Worm (Caenorhabditis elegans): ENCODE results near the gene M02D8.2.

Gene M02D8.2

ce11 chrX:8720658-8721057 is 18.8 kb upstream of the M02D8.2 start, which contains the start of gene F53A9.9:
Gene F53A9.9, minus strand, starts transcription at chrX:8720758.
- no peak for TF ChIP-seq F44E2.7 (GFP tag; IDR thresholded peaks at IDR 0.05)
- TF ChIP-seq zag-1 (tag; optimal IDR thresholded peaks at IDR 0.05), result no peak
- no peak for TF ChIP-seq ZK546.5 (tag; optimal IDR thresholded peaks at IDR 0.05)

DNA sequence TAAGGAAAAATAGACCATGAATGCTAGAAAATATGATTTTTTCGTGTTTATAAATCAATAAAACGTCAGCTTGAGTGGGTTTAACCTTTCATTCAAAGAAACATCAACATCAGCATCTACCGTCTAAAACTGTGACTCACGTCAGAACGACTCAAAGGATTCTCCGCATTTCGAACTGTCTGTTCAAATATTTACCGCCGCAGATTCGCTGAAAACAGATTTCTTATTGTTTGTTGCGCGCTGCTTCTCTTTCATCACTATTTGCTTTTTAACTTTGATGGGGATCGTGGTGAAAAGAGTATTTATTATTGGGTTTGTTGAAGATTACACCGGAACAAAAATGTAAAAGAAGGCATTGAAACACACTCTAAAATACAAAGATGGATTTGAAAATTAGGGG is 18.2 kb upstream of the M02D8.2 start:
- TF ChIP-seq Y105C5A.15 (GFP tag; IDR thresholded peaks at IDR 0.05) (no peak), pha-4 (GFP tag; IDR thresholded peaks at IDR 0.05) (no peak), pha-4 (tag; optimal IDR thresholded peaks at IDR 0.05) (peak; percentile 48), unc-62 (GFP tag; optimal IDR thresholded peaks at IDR 0.05 in 1 of 2) (peak in 1 of 2 experiments; percentile 22), unc-62 (tag; optimal IDR thresholded peaks at IDR 0.05) (no peak)

DNA sequence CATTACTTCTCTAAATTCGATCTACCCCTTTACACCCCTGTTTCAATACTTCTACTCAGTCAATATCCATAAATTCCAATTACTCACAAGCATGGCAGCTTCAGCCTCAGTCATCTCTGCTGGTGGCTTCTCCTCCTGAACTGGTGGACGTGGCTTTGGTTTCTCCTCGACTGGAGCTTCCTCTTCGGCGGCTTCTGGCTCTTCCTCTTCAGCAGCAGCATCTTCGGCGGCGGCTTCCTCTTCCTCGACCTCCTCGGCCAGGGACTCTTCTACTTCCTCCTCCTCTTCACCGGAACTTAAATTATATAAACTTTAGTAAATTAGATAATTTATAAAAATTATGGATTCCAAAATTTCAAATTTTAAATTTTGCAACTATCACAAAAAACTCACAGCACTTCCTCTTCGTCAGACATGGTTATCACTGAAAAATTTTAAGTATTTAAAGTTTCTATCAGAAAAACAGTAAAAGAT is 16.3 kb upstream of the M02D8.2 start, which contains the start of gene tnt-2:
TSS of gene tnt-2 (minus strand) at position 424 of the 474 bp plus-strand sequence.
- TF ChIP-seq D1046.2 (GFP tag; IDR thresholded peaks at IDR 0.05) (no peak), aha-1 (tag) (peak; percentile 58), mdt-29 (GFP tag; IDR thresholded peaks at IDR 0.05) (no peak), hlh-30 (tag; optimal IDR thresholded peaks at IDR 0.05; ENCODE audit: insufficient read depth) (no peak), set-16 (GFP tag; IDR thresholded peaks at IDR 0.05) (peak; percentile 90), snpc-4 (tag; optimal IDR thresholded peaks at IDR 0.05) (no peak)

DNA sequence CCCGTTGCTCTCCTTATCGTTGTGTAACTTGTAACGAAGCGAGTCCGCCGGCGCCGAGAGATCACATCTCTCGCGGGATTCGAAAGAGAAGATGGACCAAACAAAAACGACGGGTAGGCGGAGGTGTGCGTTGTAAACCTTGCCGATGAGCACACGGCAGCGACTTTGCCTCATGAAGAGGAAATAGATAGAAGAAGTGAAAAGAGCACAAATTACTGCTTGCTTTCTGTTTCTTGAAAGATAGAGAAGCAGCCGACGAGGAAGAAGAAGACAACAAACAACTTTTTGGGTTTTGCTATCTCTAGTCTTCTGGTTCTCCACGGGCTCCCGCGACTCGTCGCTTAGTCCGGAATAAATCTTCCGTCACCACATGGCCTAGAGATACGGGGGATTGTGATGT is 15.6 kb upstream of the M02D8.2 start:
- no peak for TF ChIP-seq set-16 (GFP tag; IDR thresholded peaks at IDR 0.05)
- TF ChIP-seq nhr-28 (tag; optimal IDR thresholded peaks at IDR 0.05), result no peak
- TF ChIP-seq rbr-2 (tag; optimal IDR thresholded peaks at IDR 0.05), result no peak
- no peak for TF ChIP-seq egl-43 (GFP tag; IDR thresholded peaks at IDR 0.05)
- no peak for TF ChIP-seq daf-12 (tag; optimal IDR thresholded peaks at IDR 0.05)
- TF ChIP-seq tra-1 (GFP tag; IDR thresholded peaks at IDR 0.05), result no peak
- TF ChIP-seq hlh-11 (tag; optimal IDR thresholded peaks at IDR 0.05), result peak; percentile 74
- 0 out of 2 replicates have a peak, but pooled peaks have one; percentile 22 for TF ChIP-seq ceh-20 (GFP tag; IDR thresholded peaks at IDR 0.05)
- TF ChIP-seq nhr-11 (tag; optimal IDR thresholded peaks at IDR 0.05), result peak; percentile 30
- TF ChIP-seq tag-97 (GFP tag; IDR thresholded peaks at IDR 0.05), result no peak
- no peak for TF ChIP-seq dve-1 (tag; optimal IDR thresholded peaks at IDR 0.05; ENCODE audit: insufficient read depth)
- no peak for TF ChIP-seq zfp-2 (tag; optimal IDR thresholded peaks at IDR 0.05)
- TF ChIP-seq fkh-10 (GFP tag; optimal IDR thresholded peaks at IDR 0.05), result no peak
- TF ChIP-seq lin-1 (GFP tag; IDR thresholded peaks at IDR 0.05), result no peak
- no peak for TF ChIP-seq mdl-1 (tag; optimal IDR thresholded peaks at IDR 0.05)
- TF ChIP-seq dmd-8 (GFP tag; IDR thresholded peaks at IDR 0.05), result no peak
- no peak for TF ChIP-seq Y48G9A.11 (GFP tag; IDR thresholded peaks at IDR 0.05)
- TF ChIP-seq mdt-29 (GFP tag; IDR thresholded peaks at IDR 0.05), result no peak
- no peak for TF ChIP-seq F44E2.7 (GFP tag; IDR thresholded peaks at IDR 0.05)
- TF ChIP-seq daf-19 (GFP tag; conservative IDR thresholded peaks at IDR 0.05), result no peak
- no peak for TF ChIP-seq aly-2 (tag; optimal IDR thresholded peaks at IDR 0.05)
- no peak for TF ChIP-seq nhr-41 (GFP tag; IDR thresholded peaks at IDR 0.05)
- 0 out of 2 replicates have a peak, but pooled peaks have one; percentile 15 for TF ChIP-seq hmg-1.1 (GFP tag; IDR thresholded peaks at IDR 0.05)
- TF ChIP-seq ceh-62 (tag; optimal IDR thresholded peaks at IDR 0.05), result no peak
- TF ChIP-seq egl-27 (tag; optimal IDR thresholded peaks at IDR 0.05), result no peak
- TF ChIP-seq vab-7 (GFP tag; IDR thresholded peaks at IDR 0.05), result no peak
- no peak for TF ChIP-seq F49E8.2 (tag; optimal IDR thresholded peaks at IDR 0.05; ENCODE audit: borderline replicate concordance)
- TF ChIP-seq ceh-44 (GFP tag; IDR thresholded peaks at IDR 0.05), result no peak
- TF ChIP-seq nhr-77 (tag; optimal IDR thresholded peaks at IDR 0.05), result no peak
- TF ChIP-seq ZK546.5 (tag; optimal IDR thresholded peaks at IDR 0.05), result no peak
- TF ChIP-seq attf-4 (tag; optimal IDR thresholded peaks at IDR 0.05), result no peak
- TF ChIP-seq T26A8.4 (GFP tag; IDR thresholded peaks at IDR 0.05), result no peak
- TF ChIP-seq hlh-30 (tag; optimal IDR thresholded peaks at IDR 0.05; ENCODE audit: insufficient read depth), result no peak
- TF ChIP-seq daf-16 (GFP tag; optimal IDR thresholded peaks at IDR 0.05), result peak in 1 of 2 experiments; percentile 93
- TF ChIP-seq daf-16 (tag; optimal IDR thresholded peaks at IDR 0.05), result no peak
- peak; percentile 50; the same call in 1 of the 2 replicates for TF ChIP-seq ctbp-1 (GFP tag; IDR thresholded peaks at IDR 0.05)
- TF ChIP-seq madf-5 (GFP tag; IDR thresholded peaks at IDR 0.05), result no peak
- TF ChIP-seq lim-7 (GFP tag; IDR thresholded peaks at IDR 0.05), result no peak
